Worm (Caenorhabditis elegans): ENCODE measurements around the gene E02H9.7.
"Not testable (repeated sequence)": the region's sequence is repeated elsewhere in the genome, so short reads cannot be mapped to it uniquely, and the experiment has no call there.

The E02H9.7 gene

DNA sequence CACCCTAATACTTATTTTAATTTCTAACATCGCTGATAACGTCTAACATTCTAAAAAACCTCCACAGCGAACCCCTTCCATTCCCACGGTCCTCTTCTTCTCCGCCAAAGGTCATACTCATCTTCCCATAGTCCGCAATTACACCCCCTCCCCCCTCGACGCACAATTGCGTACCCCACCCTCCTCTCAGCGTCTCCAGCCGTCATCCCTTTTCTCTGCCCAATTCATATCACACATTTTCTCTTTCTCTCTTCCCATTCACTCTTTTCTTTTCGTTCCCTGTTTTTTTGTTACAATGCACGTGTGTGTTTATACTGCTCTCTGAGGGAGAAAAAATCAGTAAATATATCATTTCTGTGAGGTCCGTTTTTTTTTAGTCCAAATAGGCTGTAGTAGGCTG, 26.4 kb upstream of the E02H9.7 start (continued):
- TF ChIP-seq lin-13 (GFP tag; optimal IDR thresholded peaks at IDR 0.05) (peak; percentile 70), ceh-82 (tag; optimal IDR thresholded peaks at IDR 0.05) (no peak), gmeb-1 (tag; optimal IDR thresholded peaks at IDR 0.05) (peak; percentile 45), sma-3 (GFP tag; optimal IDR thresholded peaks at IDR 0.05) (no peak), ztf-1 (GFP tag; conservative IDR thresholded peaks at IDR 0.05) (no peak), lin-11 (tag; optimal IDR thresholded peaks at IDR 0.05) (peak; percentile 46), unc-39 (tag; optimal IDR thresholded peaks at IDR 0.05) (no peak), nhr-6 (tag; optimal IDR thresholded peaks at IDR 0.05) (no peak)

DNA sequence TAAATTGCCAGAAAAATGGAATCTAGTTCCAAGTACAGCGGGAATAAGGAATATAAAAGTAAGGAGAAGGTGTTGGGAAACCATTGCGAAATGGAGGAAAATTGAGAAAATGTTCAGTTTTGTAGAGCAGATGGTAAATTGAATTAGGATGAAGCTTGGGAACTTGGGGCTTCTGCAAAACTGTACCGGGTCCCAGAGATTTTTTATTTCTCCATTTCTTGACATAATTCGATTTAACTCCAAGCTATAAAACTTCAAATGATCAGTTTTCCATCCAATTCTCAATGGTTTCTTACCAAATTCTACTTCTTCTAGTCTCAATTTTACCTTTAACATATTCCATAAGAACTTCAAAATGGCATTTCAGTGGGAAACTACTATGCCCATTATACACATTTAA, 22.7 kb upstream of the E02H9.7 start, which contains the start of the genes E02H9.9 and E02H9.1:
Gene E02H9.9 (minus strand): TSS at position 101 of the 400 bp plus-strand sequence.
Gene E02H9.1 (plus strand): TSS at position 285 of the 400 bp plus-strand sequence.
- TF ChIP-seq skn-1 (tag; optimal IDR thresholded peaks at IDR 0.05) (no peak), nhr-12 (tag; optimal IDR thresholded peaks at IDR 0.05) (no peak), nhr-10 (tag; optimal IDR thresholded peaks at IDR 0.05) (no peak), dmd-4 (tag; optimal IDR thresholded peaks at IDR 0.05) (no peak), ztf-4 (tag; optimal IDR thresholded peaks at IDR 0.05) (no peak)

DNA sequence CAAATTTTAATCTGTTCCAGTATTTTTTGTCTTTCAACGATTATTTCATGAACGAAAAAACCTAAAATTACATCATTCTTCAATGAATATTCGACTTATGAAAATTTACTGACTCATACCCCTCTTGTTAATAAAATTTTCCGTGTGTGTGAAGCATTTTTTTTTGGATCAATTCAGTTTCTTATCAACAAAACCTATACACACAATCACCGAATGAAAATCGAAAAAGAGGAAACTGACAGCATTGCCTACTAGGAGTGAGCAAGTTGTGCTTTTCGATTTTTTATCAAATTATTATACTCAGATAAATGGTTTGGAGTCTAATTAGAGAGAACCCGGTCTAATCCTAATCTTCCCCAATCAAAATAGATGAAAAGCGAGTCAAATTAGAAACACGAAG, 13.3 kb upstream of the E02H9.7 start, which contains the start of gene E02H9.3:
Gene E02H9.3 (plus strand): TSS at position 301 of the 400 bp plus-strand sequence.
- peak; percentile 44 for TF ChIP-seq fos-1 (tag; optimal IDR thresholded peaks at IDR 0.05)

DNA sequence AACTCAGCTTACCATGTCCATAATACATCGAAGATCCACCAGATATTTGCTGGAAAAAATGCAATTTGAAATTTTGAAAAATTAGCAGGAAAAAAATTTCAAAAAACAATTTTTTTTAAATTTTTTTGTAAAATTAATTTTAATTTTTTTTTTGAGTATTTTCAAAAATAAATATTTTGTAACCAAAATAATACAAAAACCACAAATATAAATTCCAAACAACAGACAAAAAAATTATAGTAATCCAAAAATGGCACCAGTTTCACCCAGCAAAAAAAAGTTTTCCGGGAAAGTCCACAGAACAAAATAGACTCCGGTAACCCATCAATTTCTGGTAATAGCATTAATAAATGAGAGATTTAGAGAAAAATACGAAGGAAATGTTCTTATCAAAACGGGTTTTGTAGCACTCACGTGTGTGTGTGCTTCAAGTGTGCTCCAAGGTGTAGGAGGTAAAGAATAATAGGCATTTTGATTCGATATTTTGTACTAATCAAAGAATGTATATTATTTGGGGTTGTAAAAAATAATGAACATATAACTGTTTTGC, 9.4 kb upstream of the E02H9.7 start, which contains the start of gene nhr-121:
Gene nhr-121 (minus strand): TSS at position 51 of the 550 bp plus-strand sequence.
- TF ChIP-seq lsy-2 (tag; optimal IDR thresholded peaks at IDR 0.05), result no peak
- TF ChIP-seq fos-1 (tag; optimal IDR thresholded peaks at IDR 0.05), result peak; percentile 44
- no peak for TF ChIP-seq snpc-4 (tag; optimal IDR thresholded peaks at IDR 0.05)

DNA sequence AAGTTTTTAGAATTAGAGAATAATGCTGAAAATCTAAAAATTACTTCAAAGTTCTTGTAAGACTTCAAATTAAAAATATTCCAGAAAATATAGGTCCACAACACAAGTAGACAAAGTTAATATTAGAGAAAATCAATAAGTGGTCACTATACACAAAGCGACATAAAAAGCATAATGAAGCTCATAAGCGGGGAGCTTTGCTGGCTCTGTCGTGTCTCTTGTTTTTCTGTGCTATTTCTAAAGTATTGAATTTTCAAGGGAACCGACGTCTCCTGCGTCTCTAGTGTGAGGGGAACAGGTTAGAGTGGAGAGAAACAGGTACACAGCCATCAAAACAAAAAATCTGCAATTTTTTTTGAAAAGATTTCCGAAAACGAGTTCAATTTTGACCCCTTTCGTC, 6.9 kb downstream of the E02H9.7 start, which contains the start of gene E02H9.13:
Gene E02H9.13 (minus strand): TSS at position 199 of the 400 bp plus-strand sequence.
- TF ChIP-seq elt-1 (tag; optimal IDR thresholded peaks at IDR 0.05) (no peak), sma-9 (GFP tag; optimal IDR thresholded peaks at IDR 0.05) (no peak), sma-9 (tag; optimal IDR thresholded peaks at IDR 0.05) (no peak), C34F6.9 (tag; optimal IDR thresholded peaks at IDR 0.05) (peak; percentile 16), unc-55 (GFP tag; optimal IDR thresholded peaks at IDR 0.05) (peak; percentile 81), sma-3 (GFP tag; optimal IDR thresholded peaks at IDR 0.05) (no peak)

DNA sequence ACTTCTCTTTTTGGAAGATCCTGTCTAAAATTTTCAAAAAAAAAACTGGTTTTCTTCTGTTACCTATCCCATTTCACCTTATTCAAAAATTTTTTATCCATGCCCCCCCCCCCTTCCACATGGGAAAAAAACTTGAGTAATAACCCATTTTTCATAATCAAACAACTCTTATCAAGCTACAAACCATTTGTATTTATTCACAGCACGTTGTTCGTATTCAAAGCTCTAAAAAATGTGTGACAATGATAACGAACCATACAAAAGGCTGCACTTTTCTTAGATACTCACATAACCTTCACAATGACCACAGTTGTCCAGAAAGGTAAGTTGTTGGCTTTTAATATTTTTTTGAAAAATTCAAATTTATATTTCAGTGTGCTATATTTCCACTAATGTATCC, 9.7 kb downstream of the E02H9.7 start, which contains the start of gene E02H9.6:
Gene E02H9.6 (plus strand): TSS at position 301 of the 400 bp plus-strand sequence.
- TF ChIP-seq peb-1, lin-11, lsy-2 (tag; optimal IDR thresholded peaks at IDR 0.05): not testable (repeated sequence)

DNA sequence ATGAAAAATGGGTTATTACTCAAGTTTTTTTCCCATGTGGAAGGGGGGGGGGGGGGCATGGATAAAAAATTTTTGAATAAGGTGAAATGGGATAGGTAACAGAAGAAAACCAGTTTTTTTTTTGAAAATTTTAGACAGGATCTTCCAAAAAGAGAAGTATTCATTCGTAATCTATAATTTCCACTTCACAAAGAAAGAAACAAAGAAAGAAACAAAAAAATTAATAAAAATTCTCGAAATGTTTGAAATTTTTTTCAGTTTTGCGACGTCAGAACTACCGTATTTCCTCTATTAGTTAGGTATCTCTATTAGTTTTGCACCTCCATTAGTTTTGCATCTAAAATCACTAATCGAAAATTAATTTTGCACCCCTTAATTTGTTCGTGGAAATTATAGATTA, 10.1 kb downstream of the E02H9.7 start, which contains the start of gene W04B5.6:
Gene W04B5.6 (minus strand): TSS at position 101 of the 400 bp plus-strand sequence.
- TF ChIP-seq blmp-1 (tag; optimal IDR thresholded peaks at IDR 0.05; ENCODE audit: insufficient read depth); ZK546.5 (tag; optimal IDR thresholded peaks at IDR 0.05); elt-1 (tag; optimal IDR thresholded peaks at IDR 0.05): not testable (repeated sequence)

DNA sequence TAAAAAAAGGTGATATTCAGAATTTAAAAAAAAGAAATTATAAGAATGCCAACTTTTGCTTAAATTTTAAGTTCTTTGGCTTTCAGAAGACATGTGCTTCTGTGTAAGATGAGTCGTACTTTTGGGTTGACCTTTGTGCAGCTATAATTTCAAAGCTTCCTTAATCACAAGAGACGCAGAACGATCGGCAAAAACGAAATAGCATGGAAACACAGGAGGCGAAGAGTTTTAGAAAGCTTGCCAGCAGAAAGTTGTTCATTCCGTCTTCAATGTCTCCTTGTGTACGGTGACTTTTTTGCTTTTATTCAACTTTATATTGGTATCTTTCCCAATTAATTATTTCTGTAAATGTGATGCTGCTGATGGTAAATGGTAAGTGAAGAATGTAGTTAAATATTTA, 12.5 kb downstream of the E02H9.7 start:
- TF ChIP-seq elt-1 (tag; optimal IDR thresholded peaks at IDR 0.05) (no peak), unc-55 (GFP tag; optimal IDR thresholded peaks at IDR 0.05) (peak; percentile 18), lsy-2 (tag; optimal IDR thresholded peaks at IDR 0.05) (peak in 1 of 2 experiments; percentile 6)

DNA sequence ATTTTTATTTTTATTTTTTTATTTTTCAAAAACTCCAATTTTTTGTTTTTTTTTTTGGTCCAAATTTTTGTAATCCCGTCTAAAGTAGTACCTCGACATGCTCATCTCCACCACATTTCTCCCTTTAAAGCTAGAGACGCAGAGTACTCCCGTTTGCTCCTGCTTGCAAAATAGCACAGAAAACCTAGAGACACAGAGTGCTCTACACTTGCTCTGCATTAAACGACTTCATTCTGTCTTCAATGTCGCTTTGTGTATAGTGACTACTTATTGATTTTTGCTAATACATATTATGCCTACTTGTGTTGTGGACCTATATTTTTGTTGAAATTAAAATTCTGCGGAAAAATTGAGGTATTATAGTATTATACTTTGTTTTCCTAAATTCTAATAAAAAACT, 19.4 kb downstream of the E02H9.7 start, which contains the start of gene W04B5.8:
Gene W04B5.8 (plus strand): TSS at position 195 of the 400 bp plus-strand sequence.
- TF ChIP-seq C34F6.9 (tag; optimal IDR thresholded peaks at IDR 0.05), result peak; percentile 34
- peak in 1 of 2 experiments; percentile 20 for TF ChIP-seq lsy-2 (tag; optimal IDR thresholded peaks at IDR 0.05)
- peak; percentile 64 for TF ChIP-seq unc-55 (GFP tag; optimal IDR thresholded peaks at IDR 0.05)
- no peak for TF ChIP-seq unc-62 (GFP tag; optimal IDR thresholded peaks at IDR 0.05)
- TF ChIP-seq nhr-10 (tag; optimal IDR thresholded peaks at IDR 0.05), result no peak

Data from whole organism, L2 larva.